Worm (Caenorhabditis elegans): Measurements from ENCODE around the gene pqn-13.

The pqn-13 gene

ce11 chrV:5684534-5684933 lies 8.6 kb upstream of the pqn-13 start, which contains the start of the genes hmgs-1 and F25B4.4:
Gene hmgs-1, minus strand, starts transcription at chrV:5684589.
Gene F25B4.4, plus strand, starts transcription at chrV:5684873.
- TF ChIP-seq nhr-23 (tag; optimal IDR thresholded peaks at IDR 0.05) (peak; percentile 95), jun-1 (tag; optimal IDR thresholded peaks at IDR 0.05) (peak; percentile 85), ama-1 (optimal IDR thresholded peaks at IDR 0.05) (peak; percentile 64), fkh-10 (GFP tag; optimal IDR thresholded peaks at IDR 0.05) (peak; percentile 86), nfya-1 (tag; optimal IDR thresholded peaks at IDR 0.05; ENCODE audit: insufficient read depth) (peak; percentile 88), nhr-11 (tag; optimal IDR thresholded peaks at IDR 0.05) (peak; percentile 49), lsy-12 (tag; optimal IDR thresholded peaks at IDR 0.05) (peak; percentile 79), tbx-2 (tag; optimal IDR thresholded peaks at IDR 0.05) (peak; percentile 70), nhr-28 (tag; optimal IDR thresholded peaks at IDR 0.05) (peak; percentile 41), ZK546.5 (tag; optimal IDR thresholded peaks at IDR 0.05) (no peak), zag-1 (tag; optimal IDR thresholded peaks at IDR 0.05) (no peak), nhr-25 (tag; optimal IDR thresholded peaks at IDR 0.05) (peak; percentile 88), elt-3 (tag; optimal IDR thresholded peaks at IDR 0.05) (peak in 1 of 3 experiments; percentile 9), fos-1 (tag; optimal IDR thresholded peaks at IDR 0.05) (no peak), egl-5 (tag; optimal IDR thresholded peaks at IDR 0.05) (peak; percentile 94), eor-1 (tag; optimal IDR thresholded peaks at IDR 0.05) (no peak), ceh-16 (tag; optimal IDR thresholded peaks at IDR 0.05) (no peak), ceh-82 (tag; optimal IDR thresholded peaks at IDR 0.05) (peak; percentile 71), lin-15B (tag; optimal IDR thresholded peaks at IDR 0.05) (peak; percentile 97), unc-39 (tag; optimal IDR thresholded peaks at IDR 0.05) (no peak), R02D3.7 (tag; optimal IDR thresholded peaks at IDR 0.05) (peak; percentile 100), elt-2 (tag; optimal IDR thresholded peaks at IDR 0.05) (peak; percentile 60), nhr-77 (tag; optimal IDR thresholded peaks at IDR 0.05) (peak; percentile 61), ztf-4 (tag; optimal IDR thresholded peaks at IDR 0.05) (no peak), pqm-1 (tag; optimal IDR thresholded peaks at IDR 0.05) (peak; percentile 81), pha-4 (tag; optimal IDR thresholded peaks at IDR 0.05) (peak; percentile 98), skn-1 (tag; optimal IDR thresholded peaks at IDR 0.05) (peak; percentile 76), nhr-76 (tag; optimal IDR thresholded peaks at IDR 0.05) (no peak), egl-27 (tag; optimal IDR thresholded peaks at IDR 0.05) (peak; percentile 49), snpc-4 (tag; optimal IDR thresholded peaks at IDR 0.05) (peak; percentile 67), elt-1 (tag; optimal IDR thresholded peaks at IDR 0.05) (peak; percentile 37), hmg-11 (tag; optimal IDR thresholded peaks at IDR 0.05) (peak; percentile 80), nhr-43 (tag; optimal IDR thresholded peaks at IDR 0.05; ENCODE audit: poor library complexity, severe bottlenecking) (peak; percentile 83), lin-39 (tag; optimal IDR thresholded peaks at IDR 0.05) (peak; percentile 96), ceh-28 (tag; optimal IDR thresholded peaks at IDR 0.05) (peak; percentile 76)

ce11 chrV:5682530-5682929 lies 6.6 kb upstream of the pqn-13 start, which contains the start of gene prp-39:
Gene prp-39, minus strand, starts transcription at chrV:5682630.
- TF ChIP-seq ZK546.5 (tag; optimal IDR thresholded peaks at IDR 0.05) (no peak), nhr-43 (tag; optimal IDR thresholded peaks at IDR 0.05; ENCODE audit: poor library complexity, severe bottlenecking) (no peak), nhr-237 (tag; optimal IDR thresholded peaks at IDR 0.05) (no peak), nfya-1 (tag; optimal IDR thresholded peaks at IDR 0.05; ENCODE audit: insufficient read depth) (no peak), eor-1 (tag; optimal IDR thresholded peaks at IDR 0.05) (no peak), ceh-9 (tag; optimal IDR thresholded peaks at IDR 0.05) (no peak), fos-1 (tag; optimal IDR thresholded peaks at IDR 0.05) (no peak), zag-1 (tag; optimal IDR thresholded peaks at IDR 0.05) (no peak), sea-2 (GFP tag; optimal IDR thresholded peaks at IDR 0.05) (no peak)

ce11 chrV:5677947-5678346 lies 2.0 kb upstream of the pqn-13 start:
- no peak for TF ChIP-seq snpc-4 (tag; optimal IDR thresholded peaks at IDR 0.05)
- no peak for TF ChIP-seq ceh-82 (tag; optimal IDR thresholded peaks at IDR 0.05)
- TF ChIP-seq mml-1 (tag; optimal IDR thresholded peaks at IDR 0.05): no peak
- no peak for TF ChIP-seq ceh-16 (tag; optimal IDR thresholded peaks at IDR 0.05)
- TF ChIP-seq ztf-11 (tag; optimal IDR thresholded peaks at IDR 0.05): no peak
- no peak for TF ChIP-seq fkh-10 (GFP tag; optimal IDR thresholded peaks at IDR 0.05)
- TF ChIP-seq elt-3 (tag; optimal IDR thresholded peaks at IDR 0.05): no peak
- TF ChIP-seq nhr-43 (tag; optimal IDR thresholded peaks at IDR 0.05; ENCODE audit: poor library complexity, severe bottlenecking): no peak
- no peak for TF ChIP-seq jun-1 (tag; optimal IDR thresholded peaks at IDR 0.05)
- TF ChIP-seq skn-1 (tag; optimal IDR thresholded peaks at IDR 0.05): no peak
- no peak for TF ChIP-seq unc-62 (GFP tag; optimal IDR thresholded peaks at IDR 0.05)
- no peak for TF ChIP-seq pqm-1 (tag; optimal IDR thresholded peaks at IDR 0.05)
- TF ChIP-seq nhr-11 (tag; optimal IDR thresholded peaks at IDR 0.05): no peak
- TF ChIP-seq sea-2 (GFP tag; optimal IDR thresholded peaks at IDR 0.05): no peak
- TF ChIP-seq ztf-4 (tag; optimal IDR thresholded peaks at IDR 0.05): no peak
- TF ChIP-seq eor-1 (tag; optimal IDR thresholded peaks at IDR 0.05): no peak
- TF ChIP-seq aly-2 (tag; optimal IDR thresholded peaks at IDR 0.05): no peak
- no peak for TF ChIP-seq nhr-67 (tag; optimal IDR thresholded peaks at IDR 0.05)
- no peak for TF ChIP-seq nhr-12 (tag; optimal IDR thresholded peaks at IDR 0.05)

Data from whole organism, L3 larva.